Fruit fly (Drosophila melanogaster) Kc167 (cell line): ENCODE data around the gene CG13694.

ENCODE experiments used
- Myc ChIP-seq: fragments of >200 bp; optimal IDR thresholded peaks from 2 replicates; lab custom pipeline; 2017; ENCODE audit warnings: missing external identifiers
- h ChIP-seq: fragments of >200 bp; optimal IDR thresholded peaks from 3 replicates; lab custom pipeline; 2018; ENCODE audit warnings: missing external identifiers
- insv ChIP-seq: fragments of >200 bp; optimal IDR thresholded peaks from 3 replicates; lab custom pipeline; 2018; ENCODE audit warnings: missing external identifiers
- psq ChIP-seq: fragments of >200 bp; optimal IDR thresholded peaks from 2 replicates; lab custom pipeline; 2017; ENCODE audit warnings: missing external identifiers
- ttk ChIP-seq: sonication (Bioruptor generic); optimal IDR thresholded peaks from 2 replicates; lab custom pipeline; 2017; ENCODE audit warnings: missing external identifiers

dm6 chr2L:85099-85498, 31.2 kb downstream of the CG13694 start:
- no peak for TF ChIP-seq ttk (lab: Kevin White, UChicago)
- no peak for TF ChIP-seq Myc (lab: Kevin White, UChicago)
- no peak for TF ChIP-seq insv (lab: Kevin White, UChicago)
- no peak for TF ChIP-seq h (lab: Kevin White, UChicago)
- no peak for TF ChIP-seq psq
